Fruit fly (Drosophila melanogaster) whole organism, embryonic: Measurements from ENCODE around the gene Ppn.
A peak's percentile ranks its signal among the peaks of the same experiment; 100 is the strongest.

Experiments used
- Adf1 ChIP-seq: fragments of 200-800 bp; sonication (Bioruptor generic); IDR thresholded peaks from 2 replicates; pipeline ENCODE4 v1.3.6; 2022; ENCODE audit warnings: missing biosample characterization, missing genetic modification characterization
- Antp ChIP-seq: fragments of 200-800 bp; sonication (Bioruptor generic); optimal IDR thresholded peaks from 3 replicates; lab custom pipeline; 2016; ENCODE audit warnings: missing biosample characterization, missing genetic modification characterization
- Asciz ChIP-seq: fragments of 200-800 bp; sonication (Bioruptor generic); optimal IDR thresholded peaks from 2 replicates; lab custom pipeline; 2017; ENCODE audit warnings: missing biosample characterization, mild to moderate bottlenecking, missing genetic modification characterization, missing genetic modification reagents
- Atf3 ChIP-seq: fragments of 200-800 bp; sonication (Bioruptor generic); optimal IDR thresholded peaks from 3 replicates; lab custom pipeline; 2016; ENCODE audit warnings: missing biosample characterization, missing genetic modification characterization
- Atf6 ChIP-seq: fragments of 200-800 bp; sonication (Bioruptor generic); IDR thresholded peaks from 2 replicates; pipeline ENCODE4 v1.3.6; 2022; ENCODE audit warnings: missing biosample characterization, missing genetic modification characterization
- Blimp-1 ChIP-seq: fragments of 200-800 bp; sonication (Bioruptor generic); optimal IDR thresholded peaks from 3 replicates; lab custom pipeline; 2018; ENCODE audit warnings: missing biosample characterization, missing genetic modification characterization, mild to moderate bottlenecking, moderate library complexity, missing genetic modification reagents
- BtbVII ChIP-seq: fragments of 200-800 bp; sonication (Bioruptor generic); optimal IDR thresholded peaks from 3 replicates; lab custom pipeline; 2017; ENCODE audit warnings: missing biosample characterization, mild to moderate bottlenecking, missing genetic modification characterization
- CG12769 ChIP-seq: fragments of 200-800 bp; sonication (Bioruptor generic); optimal IDR thresholded peaks from 2 replicates; lab custom pipeline; 2019; ENCODE audit warnings: missing biosample characterization, mild to moderate bottlenecking, missing genetic modification characterization, moderate library complexity
- CG13287 ChIP-seq: fragments of 200-800 bp; sonication (Bioruptor generic); IDR thresholded peaks from 2 replicates; pipeline ENCODE4 v1.3.6; 2022; ENCODE audit warnings: missing biosample characterization, missing genetic modification characterization; ENCODE audit not compliant: partially characterized antibody
- CG14014 ChIP-seq: fragments of 200-800 bp; sonication (Bioruptor generic); IDR thresholded peaks from 2 replicates; pipeline ENCODE4 v1.3.6; 2022; ENCODE audit warnings: missing biosample characterization, missing genetic modification characterization
- CG14667 ChIP-seq: fragments of 200-800 bp; sonication (Bioruptor generic); IDR thresholded peaks from 2 replicates; pipeline ENCODE4 v1.3.6; 2022; ENCODE audit warnings: missing biosample characterization, missing genetic modification characterization
- CG15696 ChIP-seq: fragments of 200-800 bp; sonication (Bioruptor generic); optimal IDR thresholded peaks from 2 replicates; lab custom pipeline; 2019; ENCODE audit warnings: missing biosample characterization, mild to moderate bottlenecking, missing genetic modification characterization, moderate library complexity
- CG17361 ChIP-seq: fragments of 200-800 bp; sonication (Bioruptor generic); IDR thresholded peaks from 3 replicates; pipeline ENCODE4 v1.3.6; 2022; ENCODE audit warnings: missing biosample characterization, missing genetic modification characterization
- CG17802 ChIP-seq: fragments of 200-800 bp; sonication (Bioruptor generic); optimal IDR thresholded peaks from 2 replicates; lab custom pipeline; 2018; ENCODE audit warnings: missing biosample characterization, mild to moderate bottlenecking, missing genetic modification characterization, moderate library complexity
- CG1832 ChIP-seq: fragments of 200-800 bp; sonication (Bioruptor generic); optimal IDR thresholded peaks from 2 replicates; lab custom pipeline; 2017; ENCODE audit warnings: missing biosample characterization, mild to moderate bottlenecking, missing genetic modification characterization, inconsistent platforms
- CG2129 ChIP-seq: fragments of 200-800 bp; sonication (Bioruptor generic); IDR thresholded peaks from 2 replicates; pipeline ENCODE4 v1.3.6; 2022; ENCODE audit warnings: missing biosample characterization, missing genetic modification characterization; ENCODE audit not compliant: partially characterized antibody
- CG2678 ChIP-seq: fragments of 200-800 bp; sonication (Bioruptor generic); optimal IDR thresholded peaks from 3 replicates; lab custom pipeline; 2019; ENCODE audit warnings: missing biosample characterization, mild to moderate bottlenecking, missing genetic modification characterization, moderate library complexity
- CG3726 ChIP-seq: fragments of 200-800 bp; sonication (Bioruptor generic); IDR thresholded peaks from 3 replicates; pipeline ENCODE4, ENCODE4 v1.3.6; 2022; ENCODE audit warnings: missing biosample characterization, missing genetic modification characterization
- CG4404 ChIP-seq: fragments of 200-800 bp; sonication (Bioruptor generic); IDR thresholded peaks from 2 replicates; pipeline ENCODE4 v1.3.6; 2022; ENCODE audit warnings: missing biosample characterization, missing genetic modification characterization
- CG7786 ChIP-seq: fragments of 200-800 bp; sonication (Bioruptor generic); optimal IDR thresholded peaks from 2 replicates; lab custom pipeline; 2016; ENCODE audit warnings: missing biosample characterization, missing genetic modification characterization
- CrebB ChIP-seq: fragments of 200-800 bp; sonication (Bioruptor generic); optimal IDR thresholded peaks from 3 replicates; lab custom pipeline; 2018; ENCODE audit warnings: missing biosample characterization, mild to moderate bottlenecking, missing genetic modification characterization
- D19A ChIP-seq: fragments of 200-800 bp; optimal IDR thresholded peaks from 3 replicates; lab custom pipeline; 2019; ENCODE audit warnings: missing biosample characterization, mild to moderate bottlenecking, missing genetic modification characterization, moderate library complexity
- Dip3 ChIP-seq: fragments of 200-800 bp; sonication (Bioruptor generic); optimal IDR thresholded peaks from 3 replicates; lab custom pipeline; 2016; ENCODE audit warnings: missing biosample characterization, missing genetic modification characterization
- Eip74EF ChIP-seq, 2 experiments: fragments of 200-800 bp in 1 of 2; fragments of >200 bp in 1 of 2; sonication (Bioruptor generic) in 1 of 2; optimal IDR thresholded peaks; 2 replicates each; lab custom pipeline; 2017 to 2019; ENCODE audit warnings: missing biosample characterization in 2 of 2, missing genetic modification characterization in 2 of 2, mild to moderate bottlenecking in 1 of 2, moderate library complexity in 1 of 2
- Fer2 ChIP-seq: fragments of 200-800 bp; sonication (Bioruptor generic); optimal IDR thresholded peaks from 2 replicates; lab custom pipeline; 2018; ENCODE audit warnings: missing biosample characterization, mild to moderate bottlenecking, missing genetic modification characterization, moderate library complexity
- H2.0 ChIP-seq: fragments of 200-800 bp; sonication (Bioruptor generic); IDR thresholded peaks from 2 replicates; pipeline ENCODE4 v1.3.6; 2022; ENCODE audit warnings: missing biosample characterization, missing genetic modification characterization
- HLH54F ChIP-seq: fragments of 200-800 bp; sonication (Bioruptor generic); optimal IDR thresholded peaks from 3 replicates; lab custom pipeline; 2016; ENCODE audit warnings: missing biosample characterization, missing genetic modification characterization
- Hr3 ChIP-seq: fragments of 200-800 bp; sonication (Bioruptor generic); optimal IDR thresholded peaks from 3 replicates; lab custom pipeline; 2016; ENCODE audit warnings: missing biosample characterization, missing genetic modification characterization
- Hr39 ChIP-seq: fragments of >200 bp; optimal IDR thresholded peaks from 2 replicates; lab custom pipeline; 2017
- Lim3 ChIP-seq: fragments of 200-800 bp; sonication (Bioruptor generic); IDR thresholded peaks from 2 replicates; pipeline ENCODE4 v1.3.6; 2022; ENCODE audit warnings: missing biosample characterization, missing genetic modification characterization
- MESR4 ChIP-seq: fragments of 200-800 bp; sonication (Bioruptor generic); optimal IDR thresholded peaks from 2 replicates; lab custom pipeline; 2018; ENCODE audit warnings: missing biosample characterization, mild to moderate bottlenecking, missing genetic modification characterization, moderate library complexity
- NC2α ChIP-seq: fragments of 200-800 bp; sonication (Bioruptor generic); optimal IDR thresholded peaks from 2 replicates; lab custom pipeline; 2016; ENCODE audit warnings: missing biosample characterization, missing genetic modification characterization
- NK7.1 ChIP-seq: fragments of 200-800 bp; sonication (Bioruptor generic); optimal IDR thresholded peaks from 3 replicates; lab custom pipeline; 2016; ENCODE audit warnings: missing biosample characterization, missing genetic modification characterization
- Nf-YA ChIP-seq: fragments of 200-800 bp; sonication (Bioruptor generic); IDR thresholded peaks from 2 replicates; pipeline ENCODE4 v1.3.6; 2022; ENCODE audit warnings: missing biosample characterization, missing genetic modification characterization
- Six4 ChIP-seq: fragments of 200-800 bp; sonication (Bioruptor generic); optimal IDR thresholded peaks from 2 replicates; lab custom pipeline; 2016; ENCODE audit warnings: missing biosample characterization, missing genetic modification characterization
- Sox102F ChIP-seq: fragments of 200-800 bp; sonication (Bioruptor generic); optimal IDR thresholded peaks from 2 replicates; lab custom pipeline; 2018; ENCODE audit warnings: missing biosample characterization, mild to moderate bottlenecking, missing genetic modification characterization, moderate library complexity
- Sry-β ChIP-seq: fragments of 200-800 bp; sonication (Bioruptor generic); optimal IDR thresholded peaks from 2 replicates; lab custom pipeline; 2018; ENCODE audit warnings: missing biosample characterization, mild to moderate bottlenecking, missing genetic modification characterization, moderate library complexity
- Stat92E ChIP-seq, 3 experiments: fragments of >200 bp in 2 of 3; fragments of 200-800 bp in 1 of 3; sonication (Bioruptor generic) in 1 of 3; optimal IDR thresholded peaks; 2 replicates each; lab custom pipeline; 2017 to 2019; ENCODE audit warnings: missing biosample characterization in 3 of 3, missing genetic modification characterization in 3 of 3, mild to moderate bottlenecking in 1 of 3, moderate library complexity in 1 of 3
- ab ChIP-seq: fragments of 200-800 bp; sonication (Bioruptor generic); optimal IDR thresholded peaks from 2 replicates; lab custom pipeline; 2016; ENCODE audit warnings: missing biosample characterization, missing genetic modification characterization
- chm ChIP-seq: fragments of 200-800 bp; sonication (Bioruptor generic); IDR thresholded peaks from 2 replicates; pipeline ENCODE4 v1.3.6; 2022; ENCODE audit warnings: missing biosample characterization, missing genetic modification characterization
- dimm ChIP-seq: fragments of 200-800 bp; sonication (Bioruptor generic); IDR thresholded peaks from 2 replicates; pipeline ENCODE4 v1.3.6; 2022; ENCODE audit warnings: missing biosample characterization, missing genetic modification characterization
- ems ChIP-seq: fragments of 200-800 bp; sonication (Bioruptor generic); optimal IDR thresholded peaks from 3 replicates; lab custom pipeline; 2016; ENCODE audit warnings: missing biosample characterization, missing genetic modification characterization
- klu ChIP-seq: fragments of 200-800 bp; sonication (Bioruptor generic); IDR thresholded peaks from 2 replicates; pipeline ENCODE4 v1.3.6; 2022; ENCODE audit warnings: missing biosample characterization, missing genetic modification characterization
- lbe ChIP-seq: fragments of 200-800 bp; sonication (Bioruptor generic); optimal IDR thresholded peaks from 2 replicates; lab custom pipeline; 2016; ENCODE audit warnings: missing biosample characterization, mild to moderate bottlenecking, missing genetic modification characterization
- lola ChIP-seq, 3 experiments: fragments of >200 bp in 2 of 3; fragments of 200-800 bp in 1 of 3; sonication (Bioruptor generic) in 1 of 3; optimal IDR thresholded peaks; 2 replicates each; lab custom pipeline; 2017 to 2019; ENCODE audit warnings: missing biosample characterization in 3 of 3, missing genetic modification characterization in 3 of 3, mild to moderate bottlenecking in 1 of 3, moderate library complexity in 1 of 3
- pan ChIP-seq, 4 experiments: fragments of >200 bp in 3 of 4; fragments of 200-800 bp in 1 of 4; sonication (Bioruptor generic) in 1 of 4; optimal IDR thresholded peaks in 3 of 4; IDR thresholded peaks in 1 of 4; 2 replicates each; pipeline versions ENCODE4 v1.3.6 to Lab custom; 2017 to 2022; ENCODE audit warnings: missing biosample characterization in 2 of 4, missing genetic modification characterization in 2 of 4, mixed read lengths in 1 of 4
- pros ChIP-seq: fragments of 200-800 bp; sonication (Bioruptor generic); optimal IDR thresholded peaks from 3 replicates; lab custom pipeline; 2019; ENCODE audit warnings: missing biosample characterization, mild to moderate bottlenecking, missing genetic modification characterization, moderate library complexity
- psq ChIP-seq: fragments of 200-800 bp; sonication (Bioruptor generic); optimal IDR thresholded peaks from 2 replicates; lab custom pipeline; 2017; ENCODE audit warnings: missing biosample characterization, missing genetic modification characterization
- sens ChIP-seq: fragments of 200-800 bp; sonication (Bioruptor generic); peaks from one replicate; lab custom pipeline; 2016; ENCODE audit warnings: missing biosample characterization, missing genetic modification characterization
- tup ChIP-seq: fragments of 200-800 bp; sonication (Bioruptor generic); optimal IDR thresholded peaks from 2 replicates; lab custom pipeline; 2016; ENCODE audit warnings: missing biosample characterization, mild to moderate bottlenecking, missing genetic modification characterization, moderate library complexity
- yki ChIP-seq: fragments of >200 bp; optimal IDR thresholded peaks from 3 replicates; lab custom pipeline; 2018

Gene Ppn

DNA sequence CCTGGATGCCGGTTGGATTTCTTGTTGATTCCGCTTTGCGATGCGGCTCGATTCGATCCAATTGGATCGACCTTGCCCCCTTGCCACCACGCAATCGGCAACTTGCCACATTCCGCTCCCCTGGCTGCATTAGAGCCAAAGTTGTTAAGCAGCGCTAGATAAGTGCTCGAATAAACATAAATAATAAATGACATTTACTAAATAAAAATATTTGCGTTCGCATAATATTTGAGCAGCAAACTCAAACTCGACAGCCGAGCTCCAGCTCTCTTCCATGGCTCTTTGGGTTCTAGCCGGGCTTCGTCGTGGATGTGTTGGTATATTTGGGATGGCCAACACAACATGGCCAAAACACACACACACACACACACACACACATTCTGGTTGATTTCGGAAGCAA, 30.7 kb upstream of the Ppn start:
- TF ChIP-seq CrebB (tag; lab: Kevin White, UChicago): peak; percentile 48
- peak; percentile 18 for TF ChIP-seq Sry-β (GFP tag; lab: Kevin White, UChicago)
- TF ChIP-seq Atf3 (GFP tag; lab: Kevin White, UChicago): no peak
- TF ChIP-seq ems: no peak
- no peak for TF ChIP-seq Antp (GFP tag; lab: Kevin White, UChicago)
- peak; percentile 72 for TF ChIP-seq CG12769 (tag; lab: Kevin White, UChicago)
- TF ChIP-seq NC2α (GFP tag; lab: Kevin White, UChicago): no peak
- no peak for TF ChIP-seq Dip3 (GFP tag; lab: Kevin White, UChicago)
- no peak for TF ChIP-seq pan (optimal IDR thresholded peaks at IDR 0.05; lab: Kevin White, UChicago)
- no peak for TF ChIP-seq pan (GFP tag; optimal IDR thresholded peaks at IDR 0.05 in 1 of 2, IDR thresholded peaks at IDR 0.05 in 1 of 2)
- TF ChIP-seq klu (GFP tag; lab: Robert Waterston, UW): no peak
- TF ChIP-seq HLH54F (GFP tag; lab: Kevin White, UChicago): no peak
- TF ChIP-seq dimm (GFP tag; lab: Robert Waterston, UW): no peak
- no peak for TF ChIP-seq CG3726
- no peak for TF ChIP-seq lbe (GFP tag; lab: Kevin White, UChicago)
- TF ChIP-seq CG7786 (GFP tag; lab: Kevin White, UChicago): no peak
- TF ChIP-seq CG1832 (GFP tag; lab: Kevin White, UChicago): no peak
- TF ChIP-seq Nf-YA: no peak
- no peak for TF ChIP-seq D19A (tag; lab: Kevin White, UChicago)
- TF ChIP-seq Blimp-1: peak; percentile 31
- no peak for TF ChIP-seq NK7.1 (GFP tag; lab: Kevin White, UChicago)
- TF ChIP-seq CG15696: peak; percentile 53
- TF ChIP-seq CG14014: no peak
- 0 out of 2 replicates have a peak, but pooled peaks have one; percentile 19 for TF ChIP-seq Atf6 (GFP tag; lab: Robert Waterston, UW)
- TF ChIP-seq Stat92E (GFP tag; optimal IDR thresholded peaks at IDR 0.05; lab: Kevin White, UChicago): no peak
- no peak for TF ChIP-seq Six4 (GFP tag; lab: Kevin White, UChicago)
- no peak for TF ChIP-seq CG14667 (GFP tag; lab: Robert Waterston, UW)
- no peak for TF ChIP-seq yki
- peak in 1 of 2 experiments; percentile 1 for TF ChIP-seq Eip74EF (GFP tag; optimal IDR thresholded peaks at IDR 0.05; lab: Kevin White, UChicago)
- no peak for TF ChIP-seq tup (GFP tag; lab: Kevin White, UChicago)
- peak in 1 of 3 experiments; percentile 47 for TF ChIP-seq lola (GFP tag; optimal IDR thresholded peaks at IDR 0.05; lab: Kevin White, UChicago)
- TF ChIP-seq sens: peak; percentile 67
- peak; percentile 44; the same call in 2 of the 3 replicates for TF ChIP-seq CG17361 (GFP tag; lab: Robert Waterston, UW)
- no peak for TF ChIP-seq Fer2 (tag; lab: Kevin White, UChicago)
- no peak for TF ChIP-seq H2.0 (GFP tag; lab: Robert Waterston, UW)
- peak; percentile 64 for TF ChIP-seq Asciz
- TF ChIP-seq CG2129: no peak
- no peak for TF ChIP-seq Lim3 (GFP tag; lab: Robert Waterston, UW)
- TF ChIP-seq CG13287: no peak
- no peak for TF ChIP-seq psq (GFP tag; lab: Kevin White, UChicago)
- TF ChIP-seq CG4404 (GFP tag; lab: Robert Waterston, UW): no peak
- no peak for TF ChIP-seq CG17802 (tag; lab: Kevin White, UChicago)
- peak; percentile 38 for TF ChIP-seq Sox102F
- no peak for TF ChIP-seq Hr3
- TF ChIP-seq CG2678: peak; percentile 67
- no peak for TF ChIP-seq ab
- TF ChIP-seq BtbVII (GFP tag; lab: Kevin White, UChicago): peak; percentile 50
- TF ChIP-seq Adf1 (GFP tag; lab: Robert Waterston, UW): no peak
- TF ChIP-seq MESR4 (GFP tag; lab: Kevin White, UChicago): no peak
- no peak for TF ChIP-seq pros (GFP tag; lab: Kevin White, UChicago)
- no peak for TF ChIP-seq chm (GFP tag; lab: Robert Waterston, UW)
- no peak for TF ChIP-seq Hr39
